Worm (Caenorhabditis elegans) whole organism, L4/young adult: ENCODE results near the gene T10H10.2.

Experiments
- W03F9.2 ChIP-seq: fragments of 150-350 bp; optimal IDR thresholded peaks from 2 replicates; lab custom pipeline; 2014; ENCODE audit warnings: missing biosample characterization, missing genetic modification characterization
- dao-5 ChIP-seq: sonication (generic microtip); optimal IDR thresholded peaks from 2 replicates; lab custom pipeline; 2016; ENCODE audit warnings: missing genotype, missing genetic modification characterization, moderate library complexity, missing compliant biosample characterization
- him-1 ChIP-seq: sonication (generic microtip); optimal IDR thresholded peaks from 2 replicates; lab custom pipeline; 2016; ENCODE audit warnings: missing genotype, missing genetic modification reagents, missing genetic modification characterization, missing compliant biosample characterization

DNA sequence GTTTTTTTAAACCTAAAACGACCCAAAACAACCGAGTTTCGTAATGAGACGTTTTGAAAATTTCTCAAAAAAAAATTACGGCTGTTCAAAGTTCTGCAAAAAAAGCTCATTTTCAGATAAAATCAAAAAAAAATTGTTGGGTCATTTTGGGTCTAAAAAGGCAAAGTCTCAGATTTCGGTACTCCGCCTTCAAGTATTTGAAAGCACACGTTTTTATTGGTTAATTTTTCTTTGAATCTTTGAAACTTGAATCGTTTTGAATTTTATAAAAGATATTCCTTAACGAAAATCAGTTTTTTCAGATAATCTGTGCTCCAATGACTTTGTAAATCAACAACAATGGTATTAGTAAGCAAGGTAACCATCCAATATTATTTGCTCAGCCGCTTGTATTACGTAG lies 8.2 kb downstream of the T10H10.2 start, which contains the start of gene hum-6:
- no peak for TF ChIP-seq W03F9.2
- no peak for TF ChIP-seq him-1 (tag; lab: Kevin White, UChicago)
- TF ChIP-seq dao-5: no peak
